Worm (Caenorhabditis elegans) whole organism, L4 larva: ENCODE data around the gene srh-246.

Experiments
- D1046.2 ChIP-seq: fragments of 200-800 bp; sonication (Bioruptor generic); IDR thresholded peaks from 2 replicates; pipeline ENCODE4 v1.3.6; 2022; ENCODE audit warnings: missing genetic modification characterization, missing compliant biosample characterization
- ZK337.2 ChIP-seq: fragments of 200-800 bp; sonication (Bioruptor generic); IDR thresholded peaks from 2 replicates; pipeline ENCODE4 v1.3.6; 2022; ENCODE audit warnings: missing genetic modification reagents, missing genetic modification characterization, missing compliant biosample characterization
- ceh-28 ChIP-seq: fragments of 150-350 bp; optimal IDR thresholded peaks from 2 replicates; lab custom pipeline; 2014; ENCODE audit warnings: missing biosample characterization, missing genetic modification reagents, missing genetic modification characterization
- daf-12 ChIP-seq: fragments of 150-350 bp; optimal IDR thresholded peaks from 2 replicates; lab custom pipeline; 2014; ENCODE audit warnings: missing biosample characterization, missing genetic modification reagents, missing genetic modification characterization
- hlh-30 ChIP-seq: sonication (generic microtip); optimal IDR thresholded peaks from 2 replicates; lab custom pipeline; 2017; ENCODE audit warnings: antibody characterized with exemption, mild to moderate bottlenecking, missing genetic modification characterization, missing compliant biosample characterization; ENCODE audit not compliant: insufficient read depth
- hmg-1.1 ChIP-seq: fragments of 200-800 bp; sonication (Bioruptor generic); IDR thresholded peaks from 2 replicates; pipeline ENCODE4 v1.3.6; 2022; ENCODE audit warnings: missing genetic modification reagents, missing genetic modification characterization, missing compliant biosample characterization
- lin-13 ChIP-seq: fragments of 150-350 bp; optimal IDR thresholded peaks from 2 replicates; lab custom pipeline; 2014; ENCODE audit warnings: missing biosample characterization, missing genetic modification reagents, missing genetic modification characterization
- lin-39 ChIP-seq: fragments of 150-350 bp; optimal IDR thresholded peaks from 2 replicates; lab custom pipeline; 2014; ENCODE audit warnings: missing biosample characterization, missing genetic modification reagents, missing genetic modification characterization
- nhr-237 ChIP-seq: sonication (generic microtip); optimal IDR thresholded peaks from 2 replicates; lab custom pipeline; 2017; ENCODE audit warnings: missing biosample characterization, missing genetic modification characterization
- nhr-28 ChIP-seq: fragments of 150-350 bp; optimal IDR thresholded peaks from 2 replicates; lab custom pipeline; 2014; ENCODE audit warnings: missing biosample characterization, missing genetic modification characterization
- nhr-77 ChIP-seq: fragments of 150-350 bp; optimal IDR thresholded peaks from 2 replicates; lab custom pipeline; 2014; ENCODE audit warnings: missing biosample characterization, missing genetic modification characterization
- zag-1 ChIP-seq: fragments of 150-350 bp; optimal IDR thresholded peaks from 2 replicates; lab custom pipeline; 2014; ENCODE audit warnings: missing biosample characterization, missing genetic modification characterization

DNA sequence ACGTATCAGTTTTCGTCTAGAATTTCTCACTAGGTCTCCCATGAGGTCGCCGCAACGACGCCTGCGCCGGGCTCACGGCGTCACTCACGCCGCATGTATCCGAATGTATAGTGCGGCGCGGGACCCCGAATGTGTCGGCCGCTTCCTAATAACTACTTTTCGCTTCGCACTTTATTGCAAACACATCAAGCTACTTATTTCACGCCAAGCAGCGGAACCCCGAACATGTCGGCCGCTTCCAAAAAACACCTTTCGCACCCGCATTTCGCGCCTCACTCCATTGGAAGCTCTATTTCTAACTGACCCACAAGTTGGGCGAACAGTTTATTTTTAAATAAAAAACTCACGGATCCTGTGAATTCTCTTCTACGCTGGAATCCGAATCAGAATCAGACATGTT is 18.5 kb upstream of the srh-246 start:
- no peak for TF ChIP-seq daf-12 (tag; lab: Kevin White, UChicago)
- no peak for TF ChIP-seq lin-13
- no peak for TF ChIP-seq hlh-30 (tag; lab: Kevin White, UChicago)
- TF ChIP-seq lin-39: no peak
- no peak for TF ChIP-seq D1046.2 (GFP tag; lab: Robert Waterston, UW)
- TF ChIP-seq nhr-77 (tag; lab: Kevin White, UChicago): no peak
- no peak for TF ChIP-seq ceh-28 (tag; lab: Kevin White, UChicago)
- TF ChIP-seq nhr-237 (tag; lab: Kevin White, UChicago): no peak
- TF ChIP-seq zag-1 (tag; lab: Kevin White, UChicago): no peak
- TF ChIP-seq nhr-28 (tag; lab: Kevin White, UChicago): no peak
- TF ChIP-seq hmg-1.1: no peak
- no peak for TF ChIP-seq ZK337.2 (GFP tag; lab: Robert Waterston, UW)
